Worm (Caenorhabditis elegans): ENCODE data around the gene zig-13.

DNA sequence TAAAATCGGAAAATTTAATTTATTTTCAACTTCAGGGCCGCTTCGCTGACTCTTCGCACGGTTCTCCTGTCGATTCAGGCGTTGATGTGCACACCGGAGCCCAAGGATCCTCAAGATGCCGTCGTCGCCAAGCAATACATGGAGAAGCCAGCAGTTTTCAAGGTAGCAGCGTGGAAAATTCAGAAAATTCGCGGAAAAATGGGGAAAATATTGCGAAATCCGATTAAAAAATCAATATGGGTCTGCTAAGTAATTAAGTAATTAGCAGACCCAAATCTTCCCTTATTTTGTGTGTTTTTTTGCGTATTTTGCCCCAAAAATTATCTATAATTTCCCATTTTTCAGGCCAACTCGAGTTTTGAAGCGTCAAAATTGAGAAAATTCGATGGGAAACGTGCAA, 32.7 kb upstream of the zig-13 start:
- no peak for TF ChIP-seq elt-1 (tag; optimal IDR thresholded peaks at IDR 0.05; ENCODE audit: borderline replicate concordance, insufficient read depth)
- no peak for TF ChIP-seq lsy-2 (tag; optimal IDR thresholded peaks at IDR 0.05)
- no peak for TF ChIP-seq lin-13 (tag; optimal IDR thresholded peaks at IDR 0.05)
- TF ChIP-seq nhr-28 (tag; optimal IDR thresholded peaks at IDR 0.05) = no peak
- no peak for TF ChIP-seq hlh-1 (tag; optimal IDR thresholded peaks at IDR 0.05)
- TF ChIP-seq ztf-11 (tag; optimal IDR thresholded peaks at IDR 0.05) = no peak
- TF ChIP-seq unc-62 (GFP tag; optimal IDR thresholded peaks at IDR 0.05) = no peak
- TF ChIP-seq snpc-4 (tag; optimal IDR thresholded peaks at IDR 0.05) = no peak
- no peak for TF ChIP-seq ham-2 (GFP tag; optimal IDR thresholded peaks at IDR 0.05)
